Worm (Caenorhabditis elegans): ENCODE results near the gene F36G9.7.

- no peak for TF ChIP-seq nhr-11 (tag; optimal IDR thresholded peaks at IDR 0.05)
- no peak for TF ChIP-seq ceh-22 (tag; optimal IDR thresholded peaks at IDR 0.05)
- no peak for TF ChIP-seq dve-1 (tag; optimal IDR thresholded peaks at IDR 0.05)
- no peak for TF ChIP-seq T23F11.4 (GFP tag; optimal IDR thresholded peaks at IDR 0.05)
- TF ChIP-seq mec-3 (tag; optimal IDR thresholded peaks at IDR 0.05; ENCODE audit: borderline replicate concordance): no peak
- TF ChIP-seq pha-4 (tag; optimal IDR thresholded peaks at IDR 0.05): no peak
- TF ChIP-seq ceh-48 (tag; optimal IDR thresholded peaks at IDR 0.05): no peak
- no peak for TF ChIP-seq tbx-2 (tag; optimal IDR thresholded peaks at IDR 0.05)
- no peak for TF ChIP-seq unc-86 (tag; optimal IDR thresholded peaks at IDR 0.05)
- no peak for TF ChIP-seq ceh-24 (tag; optimal IDR thresholded peaks at IDR 0.05)
- no peak for TF ChIP-seq pqm-1 (tag; optimal IDR thresholded peaks at IDR 0.05)
- TF ChIP-seq fkh-10 (GFP tag; optimal IDR thresholded peaks at IDR 0.05): no peak
- no peak for TF ChIP-seq nfya-1 (tag; optimal IDR thresholded peaks at IDR 0.05)
Measured at ce11 chrV:15920273-15920672, 49.3 kb downstream of the F36G9.7 start, which contains the start of gene F35E8.10.

Data from whole organism, late embryonic.